Fruit fly (Drosophila melanogaster) whole organism, embryonic: ENCODE results near the gene Muc30E.
A peak's percentile ranks its signal among the peaks of the same experiment; 100 is the strongest.

Source experiments
- Ada2b ChIP-seq: fragments of 200-800 bp; sonication (Bioruptor generic); IDR thresholded peaks from 2 replicates; pipeline ENCODE4 v1.3.6; 2022; ENCODE audit warnings: missing biosample characterization, missing genetic modification characterization
- Atf6 ChIP-seq: fragments of 200-800 bp; sonication (Bioruptor generic); IDR thresholded peaks from 2 replicates; pipeline ENCODE4 v1.3.6; 2022; ENCODE audit warnings: missing biosample characterization, missing genetic modification characterization
- CG10209 ChIP-seq: fragments of 200-800 bp; sonication (Bioruptor generic); optimal IDR thresholded peaks from 3 replicates; lab custom pipeline; 2017; ENCODE audit warnings: missing biosample characterization, mild to moderate bottlenecking, missing genetic modification characterization, missing genetic modification reagents
- CG10274 ChIP-seq: fragments of 200-800 bp; sonication (Bioruptor generic); optimal IDR thresholded peaks from 3 replicates; lab custom pipeline; 2017; ENCODE audit warnings: missing biosample characterization, mild to moderate bottlenecking, missing genetic modification characterization
- CG11504 ChIP-seq: fragments of 200-800 bp; sonication (Bioruptor generic); optimal IDR thresholded peaks from 3 replicates; lab custom pipeline; 2019; ENCODE audit warnings: missing biosample characterization, mild to moderate bottlenecking, missing genetic modification characterization, moderate library complexity
- CG11723 ChIP-seq: fragments of 200-800 bp; sonication (Bioruptor generic); optimal IDR thresholded peaks from 2 replicates; lab custom pipeline; 2017; ENCODE audit warnings: missing biosample characterization, mild to moderate bottlenecking, missing genetic modification characterization
- CG13624 ChIP-seq: fragments of 200-800 bp; sonication (Bioruptor generic); optimal IDR thresholded peaks from 2 replicates; lab custom pipeline; 2016; ENCODE audit warnings: missing biosample characterization, missing genetic modification characterization
- CG14667 ChIP-seq: fragments of 200-800 bp; sonication (Bioruptor generic); IDR thresholded peaks from 2 replicates; pipeline ENCODE4 v1.3.6; 2022; ENCODE audit warnings: missing biosample characterization, missing genetic modification characterization
- CG14860 ChIP-seq: fragments of 200-800 bp; sonication (Bioruptor generic); IDR thresholded peaks from 3 replicates; pipeline ENCODE4 v1.3.6; 2022; ENCODE audit warnings: missing biosample characterization, missing genetic modification characterization; ENCODE audit not compliant: partially characterized antibody
- CG15601 ChIP-seq: fragments of 200-800 bp; sonication (Bioruptor generic); optimal IDR thresholded peaks from 3 replicates; lab custom pipeline; 2019; ENCODE audit warnings: missing biosample characterization, mild to moderate bottlenecking, missing genetic modification characterization, moderate library complexity
- CG17829 ChIP-seq: fragments of 200-800 bp; optimal IDR thresholded peaks from 2 replicates; lab custom pipeline; 2019; ENCODE audit warnings: missing biosample characterization, mild to moderate bottlenecking, missing genetic modification characterization, moderate library complexity
- CG18764 ChIP-seq: fragments of 200-800 bp; sonication (Bioruptor generic); optimal IDR thresholded peaks from 3 replicates; lab custom pipeline; 2016; ENCODE audit warnings: missing biosample characterization, missing genetic modification characterization
- CG2889 ChIP-seq: fragments of 200-800 bp; sonication (Bioruptor generic); IDR thresholded peaks from 3 replicates; pipeline ENCODE4 v1.3.6; 2022; ENCODE audit warnings: missing biosample characterization, missing genetic modification characterization
- CG30020 ChIP-seq: fragments of 200-800 bp; optimal IDR thresholded peaks from 2 replicates; lab custom pipeline; 2019; ENCODE audit warnings: missing biosample characterization, mild to moderate bottlenecking, missing genetic modification characterization, moderate library complexity
- CG30431 ChIP-seq: fragments of 200-800 bp; sonication (Bioruptor generic); optimal IDR thresholded peaks from 2 replicates; lab custom pipeline; 2017; ENCODE audit warnings: missing biosample characterization, missing genetic modification characterization
- CG34422 ChIP-seq: fragments of 200-800 bp; sonication (Bioruptor generic); IDR thresholded peaks from 3 replicates; pipeline ENCODE4 v1.3.6; 2022; ENCODE audit warnings: missing biosample characterization, missing genetic modification characterization
- CG3847 ChIP-seq: fragments of 200-800 bp; sonication (Bioruptor generic); IDR thresholded peaks from 2 replicates; pipeline ENCODE4 v1.3.6; 2022; ENCODE audit warnings: missing biosample characterization, missing genetic modification characterization
- CG3995 ChIP-seq: fragments of 200-800 bp; sonication (Bioruptor generic); optimal IDR thresholded peaks from 3 replicates; lab custom pipeline; 2016; ENCODE audit warnings: missing biosample characterization, missing genetic modification characterization
- CG4820 ChIP-seq: fragments of 200-800 bp; sonication (Bioruptor generic); optimal IDR thresholded peaks from 3 replicates; lab custom pipeline; 2016; ENCODE audit warnings: missing biosample characterization, missing genetic modification characterization
- CG7372 ChIP-seq: fragments of 200-800 bp; sonication (Bioruptor generic); IDR thresholded peaks from 2 replicates; pipeline ENCODE4 v1.3.6; 2022; ENCODE audit warnings: missing biosample characterization, missing genetic modification characterization
- CG7839 ChIP-seq: fragments of 200-800 bp; sonication (Bioruptor generic); optimal IDR thresholded peaks from 3 replicates; lab custom pipeline; 2018; ENCODE audit warnings: missing biosample characterization, mild to moderate bottlenecking, missing genetic modification characterization, moderate library complexity
- CG7963 ChIP-seq: fragments of 200-800 bp; sonication (Bioruptor generic); IDR thresholded peaks from 3 replicates; pipeline ENCODE4 v1.3.6; 2022; ENCODE audit warnings: missing biosample characterization, missing genetic modification characterization; ENCODE audit not compliant: partially characterized antibody
- CG8281 ChIP-seq: fragments of 200-800 bp; sonication (Bioruptor generic); optimal IDR thresholded peaks from 2 replicates; lab custom pipeline; 2018; ENCODE audit warnings: missing biosample characterization, mild to moderate bottlenecking, missing genetic modification characterization, moderate library complexity
- CG8290 ChIP-seq, 3 experiments: fragments of 200-800 bp; sonication (Bioruptor generic); optimal IDR thresholded peaks; 2 replicates each; lab custom pipeline; 2016 to 2019; ENCODE audit warnings: missing biosample characterization in 3 of 3, missing genetic modification characterization in 3 of 3, mild to moderate bottlenecking in 2 of 3, moderate library complexity in 1 of 3
- CG8388 ChIP-seq: fragments of 200-800 bp; sonication (Bioruptor generic); optimal IDR thresholded peaks from 2 replicates; lab custom pipeline; 2019; ENCODE audit warnings: missing biosample characterization, mild to moderate bottlenecking, missing genetic modification characterization, moderate library complexity
- D19A ChIP-seq: fragments of 200-800 bp; optimal IDR thresholded peaks from 3 replicates; lab custom pipeline; 2019; ENCODE audit warnings: missing biosample characterization, mild to moderate bottlenecking, missing genetic modification characterization, moderate library complexity
- Dad ChIP-seq: fragments of 200-800 bp; sonication (Bioruptor generic); optimal IDR thresholded peaks from 3 replicates; lab custom pipeline; 2016; ENCODE audit warnings: missing biosample characterization, missing genetic modification characterization
- Dref ChIP-seq: fragments of 200-800 bp; sonication (Bioruptor generic); IDR thresholded peaks from 2 replicates; pipeline ENCODE4 v1.3.6; 2022; ENCODE audit warnings: missing biosample characterization, missing genetic modification characterization
- Ets97D ChIP-seq: fragments of 200-800 bp; sonication (Bioruptor generic); optimal IDR thresholded peaks from 3 replicates; lab custom pipeline; 2016; ENCODE audit warnings: missing biosample characterization, missing genetic modification characterization
- MESR4 ChIP-seq: fragments of 200-800 bp; sonication (Bioruptor generic); optimal IDR thresholded peaks from 2 replicates; lab custom pipeline; 2018; ENCODE audit warnings: missing biosample characterization, mild to moderate bottlenecking, missing genetic modification characterization, moderate library complexity
- Max ChIP-seq: fragments of 200-800 bp; sonication (Bioruptor generic); optimal IDR thresholded peaks from 2 replicates; lab custom pipeline; 2016; ENCODE audit warnings: missing biosample characterization, mild to moderate bottlenecking, missing genetic modification characterization
- Meics ChIP-seq: fragments of 200-800 bp; sonication (Bioruptor generic); optimal IDR thresholded peaks from 2 replicates; lab custom pipeline; 2017; ENCODE audit warnings: missing biosample characterization, mild to moderate bottlenecking, missing genetic modification characterization
- Oaz ChIP-seq: fragments of 200-800 bp; sonication (Bioruptor generic); IDR thresholded peaks from 2 replicates; pipeline ENCODE4 v1.3.6; 2022; ENCODE audit warnings: missing biosample characterization, missing genetic modification characterization
- Optix ChIP-seq: fragments of 200-800 bp; sonication (Bioruptor generic); IDR thresholded peaks from 3 replicates; pipeline ENCODE4 v1.3.6; 2022; ENCODE audit warnings: missing biosample characterization, missing genetic modification characterization
- Rfx ChIP-seq: fragments of 200-800 bp; sonication (Bioruptor generic); IDR thresholded peaks from 2 replicates; pipeline ENCODE4 v1.3.6; 2022; ENCODE audit warnings: missing biosample characterization, missing genetic modification characterization
- Six4 ChIP-seq: fragments of 200-800 bp; sonication (Bioruptor generic); optimal IDR thresholded peaks from 2 replicates; lab custom pipeline; 2016; ENCODE audit warnings: missing biosample characterization, missing genetic modification characterization
- Sox102F ChIP-seq: fragments of 200-800 bp; sonication (Bioruptor generic); optimal IDR thresholded peaks from 2 replicates; lab custom pipeline; 2018; ENCODE audit warnings: missing biosample characterization, mild to moderate bottlenecking, missing genetic modification characterization, moderate library complexity
- ab ChIP-seq: fragments of 200-800 bp; sonication (Bioruptor generic); optimal IDR thresholded peaks from 2 replicates; lab custom pipeline; 2016; ENCODE audit warnings: missing biosample characterization, missing genetic modification characterization
- ato ChIP-seq: fragments of 200-800 bp; sonication (Bioruptor generic); IDR thresholded peaks from 2 replicates; pipeline ENCODE4 v1.3.6; 2022; ENCODE audit warnings: missing biosample characterization, missing genetic modification characterization; ENCODE audit not compliant: partially characterized antibody
- cg ChIP-seq: fragments of 200-800 bp; sonication (Bioruptor generic); optimal IDR thresholded peaks from 3 replicates; lab custom pipeline; 2019; ENCODE audit warnings: missing biosample characterization, mild to moderate bottlenecking, missing genetic modification characterization, moderate library complexity
- en ChIP-seq: fragments of 200-800 bp; sonication (Bioruptor generic); optimal IDR thresholded peaks from 2 replicates; lab custom pipeline; 2016; ENCODE audit warnings: missing biosample characterization, missing genetic modification characterization
- gcm ChIP-seq: fragments of 200-800 bp; sonication (Bioruptor generic); optimal IDR thresholded peaks from 2 replicates; lab custom pipeline; 2019; ENCODE audit warnings: missing biosample characterization, mild to moderate bottlenecking, missing genetic modification characterization, moderate library complexity
- kah ChIP-seq: fragments of 200-800 bp; sonication (Bioruptor generic); optimal IDR thresholded peaks from 2 replicates; lab custom pipeline; 2018; ENCODE audit warnings: missing biosample characterization, mild to moderate bottlenecking, missing genetic modification characterization
- onecut ChIP-seq: fragments of 200-800 bp; sonication (Bioruptor generic); IDR thresholded peaks from 2 replicates; pipeline ENCODE4 v1.3.6; 2022; ENCODE audit warnings: missing biosample characterization, missing genetic modification characterization
- pzg ChIP-seq: fragments of 200-800 bp; sonication (Bioruptor generic); optimal IDR thresholded peaks from 3 replicates; lab custom pipeline; 2018; ENCODE audit warnings: missing biosample characterization, mild to moderate bottlenecking, missing genetic modification characterization, moderate library complexity
- row ChIP-seq: fragments of 200-800 bp; sonication (Bioruptor generic); IDR thresholded peaks from 3 replicates; pipeline ENCODE4 v1.3.6; 2022; ENCODE audit warnings: missing biosample characterization, missing genetic modification characterization
- scrt ChIP-seq: fragments of 200-800 bp; sonication (Bioruptor generic); optimal IDR thresholded peaks from 2 replicates; lab custom pipeline; 2018; ENCODE audit warnings: missing biosample characterization, mild to moderate bottlenecking, missing genetic modification characterization, moderate library complexity
- sim ChIP-seq: fragments of 200-800 bp; sonication (Bioruptor generic); IDR thresholded peaks from 2 replicates; pipeline ENCODE4 v1.3.6; 2022; ENCODE audit warnings: missing biosample characterization, missing genetic modification characterization
- sna ChIP-seq: fragments of 200-800 bp; sonication (Bioruptor generic); IDR thresholded peaks from 2 replicates; pipeline ENCODE4 v1.3.6; 2022; ENCODE audit warnings: missing biosample characterization, missing genetic modification characterization; ENCODE audit not compliant: partially characterized antibody
- tin ChIP-seq: fragments of 200-800 bp; sonication (Bioruptor generic); optimal IDR thresholded peaks from 3 replicates; lab custom pipeline; 2016; ENCODE audit warnings: missing biosample characterization, missing genetic modification characterization

Gene Muc30E

dm6 chr2L:9894871-9895364 lies 8.0 kb downstream of the Muc30E start, which contains the start of gene Bka (continued):
- TF ChIP-seq CG11504 (tag; lab: Kevin White, UChicago) (no peak), tin (GFP tag; lab: Kevin White, UChicago) (no peak), Oaz (GFP tag; lab: Robert Waterston, UW) (no peak), CG2889 (no peak), ab (no peak), MESR4 (peak; percentile 96), kah (GFP tag; lab: Kevin White, UChicago) (peak; percentile 45), CG3995 (GFP tag; lab: Kevin White, UChicago) (peak; percentile 67), CG8281 (no peak), CG7839 (tag; lab: Kevin White, UChicago) (peak; percentile 51), D19A (tag; lab: Kevin White, UChicago) (peak; percentile 60), CG15601 (tag; lab: Kevin White, UChicago) (peak; percentile 76), Six4 (GFP tag; lab: Kevin White, UChicago) (no peak), CG14860 (peak; percentile 98), onecut (GFP tag; lab: Robert Waterston, UW) (peak; percentile 34; the same call in 1 of the 2 replicates), CG18764 (GFP tag; lab: Kevin White, UChicago) (no peak), CG8290 (GFP tag; optimal IDR thresholded peaks at IDR 0.05; lab: Kevin White, UChicago) (peak; percentile 75), CG8290 (tag; optimal IDR thresholded peaks at IDR 0.05; lab: Kevin White, UChicago) (peak; percentile 56 to 66), row (GFP tag; lab: Robert Waterston, UW) (peak; percentile 61), Ada2b (0 out of 2 replicates have a peak, but pooled peaks have one; percentile 10), CG30020 (tag; lab: Kevin White, UChicago) (peak; percentile 83), Dad (GFP tag; lab: Kevin White, UChicago) (peak; percentile 25), sna (GFP tag; lab: Robert Waterston, UW) (peak; percentile 99), Rfx (GFP tag; lab: Robert Waterston, UW) (peak; percentile 41), CG10209 (GFP tag; lab: Kevin White, UChicago) (peak; percentile 24), CG11723 (GFP tag; lab: Kevin White, UChicago) (no peak), CG8388 (GFP tag; lab: Kevin White, UChicago) (peak; percentile 50), cg (GFP tag; lab: Kevin White, UChicago) (no peak), Dref (GFP tag; lab: Robert Waterston, UW) (peak; percentile 86), Atf6 (GFP tag; lab: Robert Waterston, UW) (peak; percentile 33; the same call in 1 of the 2 replicates), CG7963 (GFP tag; lab: Robert Waterston, UW) (peak; percentile 93), CG17829 (tag; lab: Kevin White, UChicago) (peak; percentile 73), pzg (GFP tag; lab: Kevin White, UChicago) (peak; percentile 83), scrt (GFP tag; lab: Kevin White, UChicago) (peak; percentile 50), CG3847 (no peak; the same call in 1 of the 2 replicates), CG13624 (GFP tag; lab: Kevin White, UChicago) (peak; percentile 31), ato (GFP tag; lab: Robert Waterston, UW) (peak; percentile 91), Ets97D (GFP tag; lab: Kevin White, UChicago) (peak; percentile 95), Optix (GFP tag; lab: Robert Waterston, UW) (no peak), Max (GFP tag; lab: Kevin White, UChicago) (peak; percentile 73), CG10274 (GFP tag; lab: Kevin White, UChicago) (peak; percentile 22), CG34422 (GFP tag; lab: Robert Waterston, UW) (peak; percentile 55; the same call in 1 of the 3 replicates), gcm (peak; percentile 69), CG30431 (GFP tag; lab: Kevin White, UChicago) (no peak), CG7372 (GFP tag; lab: Robert Waterston, UW) (no peak), en (GFP tag; lab: Kevin White, UChicago) (no peak), CG14667 (GFP tag; lab: Robert Waterston, UW) (no peak), Meics (GFP tag; lab: Kevin White, UChicago) (peak; percentile 69), sim (GFP tag; lab: Robert Waterston, UW) (no peak), CG4820 (GFP tag; lab: Kevin White, UChicago) (no peak), Sox102F (no peak)
